Fruit fly (Drosophila melanogaster) whole organism, embryonic: ENCODE data around the gene smal.

ENCODE experiments used
- Adf1 ChIP-seq: fragments of 200-800 bp; sonication (Bioruptor generic); IDR thresholded peaks from 2 replicates; pipeline ENCODE4 v1.3.6; 2022; ENCODE audit warnings: missing biosample characterization, missing genetic modification characterization
- Aef1 ChIP-seq: fragments of 200-800 bp; sonication (Bioruptor generic); IDR thresholded peaks from 3 replicates; pipeline ENCODE4 v1.3.6; 2022; ENCODE audit warnings: missing biosample characterization, missing genetic modification characterization
- BEAF-32 ChIP-seq: fragments of 200-800 bp; sonication (Bioruptor generic); optimal IDR thresholded peaks from 3 replicates; lab custom pipeline; 2017; ENCODE audit warnings: missing biosample characterization, missing genetic modification characterization, mild to moderate bottlenecking, moderate library complexity, missing genetic modification reagents
- CG11085 ChIP-seq: fragments of 200-800 bp; sonication (Bioruptor generic); IDR thresholded peaks from 2 replicates; pipeline ENCODE4 v1.3.6; 2022; ENCODE audit warnings: missing biosample characterization, missing genetic modification characterization
- CG13424 ChIP-seq: fragments of 200-800 bp; sonication (Bioruptor generic); optimal IDR thresholded peaks from 2 replicates; lab custom pipeline; 2019; ENCODE audit warnings: missing biosample characterization, mild to moderate bottlenecking, missing genetic modification characterization, moderate library complexity
- CG14667 ChIP-seq: fragments of 200-800 bp; sonication (Bioruptor generic); IDR thresholded peaks from 2 replicates; pipeline ENCODE4 v1.3.6; 2022; ENCODE audit warnings: missing biosample characterization, missing genetic modification characterization
- CG2678 ChIP-seq: fragments of 200-800 bp; sonication (Bioruptor generic); optimal IDR thresholded peaks from 3 replicates; lab custom pipeline; 2019; ENCODE audit warnings: missing biosample characterization, mild to moderate bottlenecking, missing genetic modification characterization, moderate library complexity
- CG3281 ChIP-seq: fragments of 200-800 bp; sonication (Bioruptor generic); optimal IDR thresholded peaks from 3 replicates; lab custom pipeline; 2017; ENCODE audit warnings: missing biosample characterization, mild to moderate bottlenecking, missing genetic modification characterization
- CG4617 ChIP-seq: fragments of 200-800 bp; sonication (Bioruptor generic); optimal IDR thresholded peaks from 3 replicates; lab custom pipeline; 2016; ENCODE audit warnings: missing biosample characterization, missing genetic modification characterization, borderline replicate concordance
- CG4854 ChIP-seq: fragments of 200-800 bp; sonication (Bioruptor generic); optimal IDR thresholded peaks from 2 replicates; lab custom pipeline; 2016; ENCODE audit warnings: missing biosample characterization, missing genetic modification characterization, inconsistent platforms
- CTCF ChIP-seq: fragments of 200-800 bp; sonication (Bioruptor generic); optimal IDR thresholded peaks from 2 replicates; lab custom pipeline; 2017; ENCODE audit warnings: missing biosample characterization, mild to moderate bottlenecking, missing genetic modification characterization, moderate library complexity
- D ChIP-seq, 2 experiments: fragments of 200-800 bp in 1 of 2; fragments of >200 bp in 1 of 2; sonication (Bioruptor generic) in 1 of 2; optimal IDR thresholded peaks; 2 replicates in 1 of 2; 3 replicates in 1 of 2; lab custom pipeline; 2017; ENCODE audit warnings: mild to moderate bottlenecking in 1 of 2, missing biosample characterization in 1 of 2, missing genetic modification characterization in 1 of 2, missing genetic modification reagents in 1 of 2
- Dll ChIP-seq: fragments of 200-800 bp; sonication (Bioruptor generic); IDR thresholded peaks from 4 replicates; pipeline ENCODE4 v1.3.6; 2022; ENCODE audit warnings: missing biosample characterization, missing genetic modification characterization; ENCODE audit not compliant: partially characterized antibody
- Doc3 ChIP-seq: fragments of 200-800 bp; sonication (Bioruptor generic); IDR thresholded peaks from 3 replicates; pipeline ENCODE4 v1.3.6; 2022; ENCODE audit warnings: missing biosample characterization, missing genetic modification characterization; ENCODE audit not compliant: partially characterized antibody
- Fer2 ChIP-seq: fragments of 200-800 bp; sonication (Bioruptor generic); optimal IDR thresholded peaks from 2 replicates; lab custom pipeline; 2018; ENCODE audit warnings: missing biosample characterization, mild to moderate bottlenecking, missing genetic modification characterization, moderate library complexity
- Kr ChIP-seq: fragments of 200-800 bp; sonication (Bioruptor generic); optimal IDR thresholded peaks from 2 replicates; lab custom pipeline; 2017; ENCODE audit warnings: missing biosample characterization, mild to moderate bottlenecking, missing genetic modification characterization
- MBD-R2 ChIP-seq: fragments of 200-800 bp; sonication (Bioruptor generic); IDR thresholded peaks from 2 replicates; pipeline ENCODE4 v1.3.6; 2022; ENCODE audit warnings: missing biosample characterization, missing genetic modification characterization
- PHDP ChIP-seq: fragments of 200-800 bp; sonication (Bioruptor generic); optimal IDR thresholded peaks from 3 replicates; lab custom pipeline; 2018; ENCODE audit warnings: missing biosample characterization, mild to moderate bottlenecking, missing genetic modification characterization, moderate library complexity
- Rfx ChIP-seq: fragments of 200-800 bp; sonication (Bioruptor generic); IDR thresholded peaks from 2 replicates; pipeline ENCODE4 v1.3.6; 2022; ENCODE audit warnings: missing biosample characterization, missing genetic modification characterization
- Sin3A ChIP-seq: fragments of >200 bp; optimal IDR thresholded peaks from 2 replicates; lab custom pipeline; 2018
- crp ChIP-seq, 2 experiments: fragments of 200-800 bp; sonication (Bioruptor generic); optimal IDR thresholded peaks; 2 replicates in 1 of 2; 3 replicates in 1 of 2; lab custom pipeline; 2017; ENCODE audit warnings: missing biosample characterization in 2 of 2, missing genetic modification characterization in 2 of 2, mild to moderate bottlenecking in 1 of 2, moderate library complexity in 1 of 2
- esg ChIP-seq: fragments of 200-800 bp; sonication (Bioruptor generic); conservative IDR thresholded peaks from 2 replicates; pipeline ENCODE4 v1.3.6; 2022; ENCODE audit warnings: missing biosample characterization, missing genetic modification characterization
- exex ChIP-seq: fragments of 200-800 bp; sonication (Bioruptor generic); optimal IDR thresholded peaks from 4 replicates; lab custom pipeline; 2018; ENCODE audit warnings: missing biosample characterization, mild to moderate bottlenecking, missing genetic modification characterization, moderate library complexity
- gro ChIP-seq: fragments of 200-800 bp; sonication (Bioruptor generic); optimal IDR thresholded peaks from 2 replicates; lab custom pipeline; 2016; ENCODE audit warnings: missing biosample characterization, missing genetic modification characterization
- gsb-n ChIP-seq: fragments of 200-800 bp; sonication (Bioruptor generic); optimal IDR thresholded peaks from 3 replicates; lab custom pipeline; 2018; ENCODE audit warnings: missing biosample characterization, mild to moderate bottlenecking, missing genetic modification characterization
- kni ChIP-seq: fragments of 200-800 bp; sonication (Bioruptor generic); optimal IDR thresholded peaks from 3 replicates; lab custom pipeline; 2017; ENCODE audit warnings: mild to moderate bottlenecking, missing biosample characterization, missing genetic modification reagents, missing genetic modification characterization
- lab ChIP-seq: fragments of 200-800 bp; sonication (Bioruptor generic); optimal IDR thresholded peaks from 3 replicates; lab custom pipeline; 2017; ENCODE audit warnings: missing biosample characterization, missing genetic modification characterization, mild to moderate bottlenecking, moderate library complexity, missing genetic modification reagents
- lov ChIP-seq, 2 experiments: fragments of 200-800 bp in 1 of 2; fragments of >200 bp in 1 of 2; sonication (Bioruptor generic) in 1 of 2; IDR thresholded peaks in 1 of 2; optimal IDR thresholded peaks in 1 of 2; 2 replicates in 1 of 2; 3 replicates in 1 of 2; pipeline versions ENCODE4 v1.3.6 to Lab custom; 2017 to 2022; ENCODE audit warnings: missing biosample characterization in 1 of 2, missing genetic modification characterization in 1 of 2
- nerfin-1 ChIP-seq: fragments of 200-800 bp; sonication (Bioruptor generic); optimal IDR thresholded peaks from 3 replicates; lab custom pipeline; 2019; ENCODE audit warnings: missing biosample characterization, mild to moderate bottlenecking, missing genetic modification characterization, moderate library complexity
- nerfin-2 ChIP-seq: fragments of 200-800 bp; sonication (Bioruptor generic); IDR thresholded peaks from 2 replicates; pipeline ENCODE4 v1.3.6; 2022; ENCODE audit warnings: missing biosample characterization, missing genetic modification characterization; ENCODE audit not compliant: partially characterized antibody
- oc ChIP-seq: fragments of 200-800 bp; sonication (Bioruptor generic); optimal IDR thresholded peaks from 2 replicates; lab custom pipeline; 2018; ENCODE audit warnings: missing biosample characterization, mild to moderate bottlenecking, missing genetic modification characterization, moderate library complexity
- pho ChIP-seq: fragments of 200-800 bp; sonication (Bioruptor generic); optimal IDR thresholded peaks from 2 replicates; lab custom pipeline; 2016; ENCODE audit warnings: missing biosample characterization, missing genetic modification characterization
- pros ChIP-seq: fragments of 200-800 bp; sonication (Bioruptor generic); optimal IDR thresholded peaks from 3 replicates; lab custom pipeline; 2019; ENCODE audit warnings: missing biosample characterization, mild to moderate bottlenecking, missing genetic modification characterization, moderate library complexity
- run ChIP-seq: fragments of 200-800 bp; sonication (Bioruptor generic); optimal IDR thresholded peaks from 3 replicates; lab custom pipeline; 2018; ENCODE audit warnings: missing biosample characterization, mild to moderate bottlenecking, missing genetic modification characterization
- sens ChIP-seq: fragments of 200-800 bp; sonication (Bioruptor generic); peaks from one replicate; lab custom pipeline; 2016; ENCODE audit warnings: missing biosample characterization, missing genetic modification characterization
- sens-2 ChIP-seq: fragments of 200-800 bp; sonication (Bioruptor generic); IDR thresholded peaks from 2 replicates; pipeline ENCODE4 v1.3.6; 2022; ENCODE audit warnings: missing biosample characterization, missing genetic modification characterization
- shn ChIP-seq: fragments of 200-800 bp; sonication (Bioruptor generic); optimal IDR thresholded peaks from 3 replicates; lab custom pipeline; 2016; ENCODE audit warnings: missing biosample characterization, missing genetic modification characterization
- so ChIP-seq: fragments of 200-800 bp; sonication (Bioruptor generic); IDR thresholded peaks from 3 replicates; pipeline ENCODE4 v1.3.6; 2022; ENCODE audit warnings: missing biosample characterization, missing genetic modification characterization
- sob ChIP-seq: fragments of 200-800 bp; sonication (Bioruptor generic); IDR thresholded peaks from 2 replicates; pipeline ENCODE4 v1.3.6; 2022; ENCODE audit warnings: missing biosample characterization, missing genetic modification characterization
- sqz ChIP-seq: fragments of 200-800 bp; sonication (Bioruptor generic); optimal IDR thresholded peaks from 3 replicates; lab custom pipeline; 2018; ENCODE audit warnings: missing biosample characterization, mild to moderate bottlenecking, missing genetic modification characterization
- ssp ChIP-seq: fragments of 200-800 bp; sonication (Bioruptor generic); IDR thresholded peaks from 2 replicates; pipeline ENCODE4 v1.3.6; 2022; ENCODE audit warnings: missing biosample characterization, missing genetic modification characterization
- tio ChIP-seq: fragments of 200-800 bp; sonication (Bioruptor generic); optimal IDR thresholded peaks from 2 replicates; lab custom pipeline; 2017; ENCODE audit warnings: missing biosample characterization, missing genetic modification characterization, inconsistent platforms
- tll ChIP-seq, 2 experiments: fragments of 200-800 bp in 1 of 2; fragments of >200 bp in 1 of 2; sonication (Bioruptor generic) in 1 of 2; optimal IDR thresholded peaks; 2 replicates each; lab custom pipeline; 2017 to 2019; ENCODE audit warnings: missing biosample characterization in 2 of 2, missing genetic modification characterization in 2 of 2, mild to moderate bottlenecking in 1 of 2, moderate library complexity in 1 of 2
- toy ChIP-seq: fragments of 200-800 bp; sonication (Bioruptor generic); IDR thresholded peaks from 2 replicates; pipeline ENCODE4 v1.3.6; 2022; ENCODE audit warnings: missing biosample characterization, missing genetic modification characterization
- z ChIP-seq: fragments of 200-800 bp; sonication (Bioruptor generic); IDR thresholded peaks from 3 replicates; pipeline ENCODE4 v1.3.6; 2022; ENCODE audit warnings: missing biosample characterization, missing genetic modification characterization

smal gene

DNA sequence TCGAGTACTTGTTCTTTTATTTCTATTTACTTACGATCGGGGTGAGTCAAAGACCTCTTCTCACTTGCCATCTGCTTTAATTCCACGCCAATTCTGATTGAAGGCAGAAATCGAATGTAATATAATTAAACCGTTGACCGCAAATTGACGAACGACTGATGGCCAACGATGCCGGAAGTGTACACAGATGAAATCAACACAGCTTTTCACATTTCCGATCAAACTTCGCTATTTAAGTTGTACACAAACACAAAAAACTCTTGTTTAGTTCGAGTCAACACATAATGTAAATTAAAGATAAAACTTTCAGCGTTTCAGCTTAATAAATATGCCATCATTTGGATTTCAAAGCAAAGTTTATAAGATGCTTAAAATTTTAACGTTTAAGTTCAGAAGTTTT lies 32.6 kb downstream of the smal start (continued):
- TF ChIP-seq sens (peak; percentile 7), gro (no peak), lab (GFP tag; lab: Kevin White, UChicago) (peak; percentile 5), PHDP (tag; lab: Kevin White, UChicago) (peak; percentile 3), BEAF-32 (no peak), run (tag; lab: Kevin White, UChicago) (no peak), Rfx (peak; percentile 52; the same call in 1 of the 2 replicates), sob (GFP tag; lab: Robert Waterston, UW) (peak; percentile 33; the same call in 1 of the 2 replicates), CG3281 (GFP tag; lab: Kevin White, UChicago) (peak; percentile 37), sens-2 (GFP tag; lab: Robert Waterston, UW) (no peak)
- TF ChIP-seq, all 482 proteins: peak for 16

DNA sequence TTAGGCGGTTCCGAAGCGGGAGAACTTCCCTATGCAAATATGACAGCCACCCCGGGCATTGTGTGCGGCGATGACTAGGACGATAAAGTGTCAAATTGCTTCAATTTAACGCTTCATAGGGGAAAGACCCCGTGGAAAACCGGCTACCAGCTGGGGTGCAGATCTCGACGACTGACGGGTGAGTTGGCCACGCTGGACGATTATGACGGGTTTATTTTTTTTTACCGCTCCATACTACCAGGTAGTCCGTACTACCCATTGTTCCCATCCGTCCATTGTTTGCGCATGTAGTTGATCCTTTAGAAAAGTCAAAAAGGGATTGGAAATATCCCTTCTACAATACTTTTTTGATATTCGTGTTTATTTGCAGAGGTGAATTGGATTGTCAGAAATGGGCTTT lies 34.6 kb downstream of the smal start:
- TF ChIP-seq MBD-R2 (GFP tag; lab: Robert Waterston, UW) (no peak), exex (no peak), nerfin-2 (GFP tag; lab: Robert Waterston, UW) (no peak), Kr (GFP tag; lab: Kevin White, UChicago) (peak; percentile 60), Fer2 (tag; lab: Kevin White, UChicago) (no peak), CG14667 (GFP tag; lab: Robert Waterston, UW) (no peak), tll (GFP tag; optimal IDR thresholded peaks at IDR 0.05; lab: Kevin White, UChicago) (peak in 1 of 2 experiments; percentile 68), pros (GFP tag; lab: Kevin White, UChicago) (peak; percentile 66), CG11085 (GFP tag; lab: Robert Waterston, UW) (no peak), D (optimal IDR thresholded peaks at IDR 0.05; lab: Kevin White, UChicago) (peak; percentile 87), D (GFP tag; optimal IDR thresholded peaks at IDR 0.05; lab: Kevin White, UChicago) (peak; percentile 37), kni (GFP tag; lab: Kevin White, UChicago) (peak; percentile 22), oc (tag; lab: Kevin White, UChicago) (peak; percentile 69), ssp (GFP tag; lab: Robert Waterston, UW) (no peak), z (no peak), gsb-n (tag; lab: Kevin White, UChicago) (peak; percentile 39), sqz (GFP tag; lab: Kevin White, UChicago) (peak; percentile 54), CG4617 (GFP tag; lab: Kevin White, UChicago) (no peak)

DNA sequence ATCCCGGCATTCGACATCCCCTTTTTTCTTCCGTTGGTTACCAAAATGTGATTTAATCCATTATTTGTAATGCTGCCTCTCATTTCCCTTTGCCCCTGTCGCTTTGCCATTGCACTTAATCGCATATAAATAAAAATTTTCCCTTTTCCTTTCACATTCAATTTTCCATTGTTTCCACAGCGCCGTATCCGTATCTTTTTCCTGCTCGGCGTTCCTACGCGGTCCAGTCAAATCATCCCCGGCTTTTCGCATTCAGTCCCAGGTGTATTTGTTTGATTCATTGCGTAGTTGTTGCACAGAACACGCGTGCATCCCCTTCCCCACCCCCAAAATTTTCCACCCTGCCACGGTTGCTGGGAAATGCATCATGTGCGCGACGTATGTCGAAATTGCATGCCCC lies 37.0 kb downstream of the smal start:
- peak; percentile 56 for TF ChIP-seq nerfin-1 (tag; lab: Kevin White, UChicago)
- TF ChIP-seq CTCF (GFP tag; lab: Kevin White, UChicago) = no peak
- no peak for TF ChIP-seq crp (GFP tag; optimal IDR thresholded peaks at IDR 0.05; lab: Kevin White, UChicago)
- no peak for TF ChIP-seq CG4854 (GFP tag; lab: Kevin White, UChicago)
- no peak for TF ChIP-seq shn (GFP tag; lab: Kevin White, UChicago)
- TF ChIP-seq esg (GFP tag; lab: Robert Waterston, UW) = no peak
- no peak for TF ChIP-seq pho (GFP tag; lab: Kevin White, UChicago)
- peak; percentile 80 for TF ChIP-seq oc (tag; lab: Kevin White, UChicago)
- TF ChIP-seq so (GFP tag; lab: Robert Waterston, UW) = 0 out of 3 replicates have a peak, but pooled peaks have one; percentile 12
- no peak for TF ChIP-seq Adf1 (GFP tag; lab: Robert Waterston, UW)
- TF ChIP-seq MBD-R2 (GFP tag; lab: Robert Waterston, UW) = no peak
- TF ChIP-seq CG13424 (tag; lab: Kevin White, UChicago) = no peak
- TF ChIP-seq sqz (GFP tag; lab: Kevin White, UChicago) = peak; percentile 16
- no peak for TF ChIP-seq toy
- TF ChIP-seq Sin3A (lab: Kevin White, UChicago) = no peak
- no peak for TF ChIP-seq lov (optimal IDR thresholded peaks at IDR 0.05; lab: Kevin White, UChicago)
- peak; percentile 35; the same call in 1 of the 3 replicates for TF ChIP-seq lov (GFP tag; IDR thresholded peaks at IDR 0.05; lab: Robert Waterston, UW)
- TF ChIP-seq sens = peak; percentile 39
- no peak for TF ChIP-seq CG2678 (tag; lab: Kevin White, UChicago)
- no peak for TF ChIP-seq D (optimal IDR thresholded peaks at IDR 0.05; lab: Kevin White, UChicago)
- peak; percentile 41 for TF ChIP-seq D (GFP tag; optimal IDR thresholded peaks at IDR 0.05; lab: Kevin White, UChicago)
- TF ChIP-seq Dll (GFP tag; lab: Robert Waterston, UW) = peak; percentile 16; the same call in 1 of the 4 replicates
- no peak for TF ChIP-seq Doc3 (GFP tag; lab: Robert Waterston, UW)
- peak; percentile 80 for TF ChIP-seq gsb-n (tag; lab: Kevin White, UChicago)
- TF ChIP-seq Kr (GFP tag; lab: Kevin White, UChicago) = peak; percentile 71
- TF ChIP-seq kni (GFP tag; lab: Kevin White, UChicago) = peak; percentile 39
- TF ChIP-seq pros (GFP tag; lab: Kevin White, UChicago) = peak; percentile 94
- no peak for TF ChIP-seq Aef1 (GFP tag; lab: Robert Waterston, UW)
- no peak for TF ChIP-seq tio (GFP tag; lab: Kevin White, UChicago)
